Worm (Caenorhabditis elegans): ENCODE data around the gene fbxb-43.

ce11 chrII:1501614-1502355, 34.2 kb upstream of the fbxb-43 start:
- TF ChIP-seq ama-1 (optimal IDR thresholded peaks at IDR 0.05) (no peak), ceh-28 (tag; optimal IDR thresholded peaks at IDR 0.05) (no peak), unc-62 (GFP tag; optimal IDR thresholded peaks at IDR 0.05) (peak; percentile 38), elt-2 (tag; optimal IDR thresholded peaks at IDR 0.05) (no peak), egl-27 (tag; optimal IDR thresholded peaks at IDR 0.05) (no peak), ceh-9 (tag; optimal IDR thresholded peaks at IDR 0.05) (no peak), nhr-11 (tag; optimal IDR thresholded peaks at IDR 0.05) (no peak), ztf-11 (tag; optimal IDR thresholded peaks at IDR 0.05) (no peak), fos-1 (tag; optimal IDR thresholded peaks at IDR 0.05) (no peak), fkh-10 (GFP tag; optimal IDR thresholded peaks at IDR 0.05) (no peak), lin-39 (tag; optimal IDR thresholded peaks at IDR 0.05) (peak; percentile 90), R02D3.7 (tag; optimal IDR thresholded peaks at IDR 0.05) (no peak), ZK546.5 (tag; optimal IDR thresholded peaks at IDR 0.05) (no peak), snpc-4 (tag; optimal IDR thresholded peaks at IDR 0.05) (no peak)
